Worm (Caenorhabditis elegans): ENCODE results near the gene perm-2.

The perm-2 gene

ce11 chrIV:1174411-1174810 is 47.8 kb downstream of the perm-2 start:
- TF ChIP-seq flt-1 (GFP tag; IDR thresholded peaks at IDR 0.05): no peak
- TF ChIP-seq scrt-1 (GFP tag; IDR thresholded peaks at IDR 0.05): no peak
- TF ChIP-seq ets-7 (tag; optimal IDR thresholded peaks at IDR 0.05): no peak
- no peak for TF ChIP-seq ceh-13 (GFP tag; optimal IDR thresholded peaks at IDR 0.05)
- no peak for TF ChIP-seq F13C5.2 (tag; optimal IDR thresholded peaks at IDR 0.05)
- TF ChIP-seq hmg-4 (GFP tag; optimal IDR thresholded peaks at IDR 0.05): no peak

- no peak for TF ChIP-seq ama-1 (optimal IDR thresholded peaks at IDR 0.05)
- no peak for TF ChIP-seq hnd-1 (tag; optimal IDR thresholded peaks at IDR 0.05)
- TF ChIP-seq ets-7 (tag; optimal IDR thresholded peaks at IDR 0.05): no peak
- TF ChIP-seq flt-1 (GFP tag; IDR thresholded peaks at IDR 0.05): no peak
- TF ChIP-seq ceh-36 (tag; optimal IDR thresholded peaks at IDR 0.05): no peak
- no peak for TF ChIP-seq pes-1 (GFP tag; IDR thresholded peaks at IDR 0.05)
- TF ChIP-seq tra-4 (tag; optimal IDR thresholded peaks at IDR 0.05): no peak
- no peak for TF ChIP-seq ceh-13 (GFP tag; optimal IDR thresholded peaks at IDR 0.05)
- no peak for TF ChIP-seq hmbx-1 (tag; optimal IDR thresholded peaks at IDR 0.05)
- TF ChIP-seq hmg-4 (GFP tag; optimal IDR thresholded peaks at IDR 0.05): no peak
- TF ChIP-seq B0310.2 (tag; optimal IDR thresholded peaks at IDR 0.05): no peak
- no peak for TF ChIP-seq aly-1 (tag; optimal IDR thresholded peaks at IDR 0.05)
- no peak for TF ChIP-seq tbx-37 (GFP tag; conservative IDR thresholded peaks at IDR 0.05)
Measured at ce11 chrIV:1176613-1177012, 50.0 kb downstream of the perm-2 start.

DNA sequence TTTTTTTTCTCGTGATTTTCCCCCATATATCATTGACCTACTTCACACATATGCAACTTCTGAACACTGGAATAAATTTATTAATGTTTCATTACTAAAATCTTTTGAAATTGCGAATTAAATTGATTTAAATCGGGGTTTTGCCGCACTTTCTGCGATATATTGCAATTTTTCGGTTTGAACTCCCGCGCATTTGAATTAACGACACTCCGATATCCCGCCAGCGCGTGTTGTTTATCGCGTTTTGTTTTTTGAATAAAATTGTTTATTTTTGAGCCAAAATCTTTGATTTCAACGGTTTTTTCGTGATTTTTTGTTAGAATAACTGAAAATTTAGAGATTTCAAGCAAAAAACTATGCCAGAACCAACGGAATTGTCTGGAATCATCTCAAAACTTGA is 51.1 kb downstream of the perm-2 start, which contains the start of gene Y104H12D.2:
TSS of gene Y104H12D.2 (plus strand) at position 340 of the 400 bp plus-strand sequence.
- TF ChIP-seq ets-7 (tag; optimal IDR thresholded peaks at IDR 0.05) (no peak), ceh-13 (GFP tag; optimal IDR thresholded peaks at IDR 0.05) (no peak), hmg-4 (GFP tag; optimal IDR thresholded peaks at IDR 0.05) (no peak), hmbx-1 (tag; optimal IDR thresholded peaks at IDR 0.05) (no peak), B0310.2 (tag; optimal IDR thresholded peaks at IDR 0.05) (no peak), tra-4 (tag; optimal IDR thresholded peaks at IDR 0.05) (no peak), F13C5.2 (tag; optimal IDR thresholded peaks at IDR 0.05) (no peak), ama-1 (optimal IDR thresholded peaks at IDR 0.05) (no peak), tbx-11 (GFP tag; IDR thresholded peaks at IDR 0.05) (no peak), ceh-36 (tag; optimal IDR thresholded peaks at IDR 0.05) (no peak), hnd-1 (tag; optimal IDR thresholded peaks at IDR 0.05) (no peak)

Measured in whole organism, early embryonic.